Worm (Caenorhabditis elegans): ENCODE measurements around the gene rps-21.

rps-21 gene

ce11 chrIII:7155631-7156030 is 33.8 kb downstream of the rps-21 start (continued):
- peak; percentile 84 for TF ChIP-seq mab-5 (tag; optimal IDR thresholded peaks at IDR 0.05)
- peak; percentile 98 for TF ChIP-seq sma-9 (GFP tag; optimal IDR thresholded peaks at IDR 0.05)
- peak; percentile 38 for TF ChIP-seq sma-9 (tag; optimal IDR thresholded peaks at IDR 0.05)
- TF ChIP-seq nhr-23 (tag; optimal IDR thresholded peaks at IDR 0.05), result no peak
- no peak for TF ChIP-seq alr-1 (tag; optimal IDR thresholded peaks at IDR 0.05)
- TF ChIP-seq elt-1 (tag; optimal IDR thresholded peaks at IDR 0.05), result no peak
- TF ChIP-seq unc-39 (tag; optimal IDR thresholded peaks at IDR 0.05), result no peak
- no peak for TF ChIP-seq nhr-12 (tag; optimal IDR thresholded peaks at IDR 0.05)
- TF ChIP-seq peb-1 (tag; optimal IDR thresholded peaks at IDR 0.05), result no peak
- peak; percentile 76 for TF ChIP-seq ceh-16 (tag; optimal IDR thresholded peaks at IDR 0.05)
- TF ChIP-seq F13H6.1 (tag; optimal IDR thresholded peaks at IDR 0.05), result peak; percentile 96
- TF ChIP-seq C34F6.9 (tag; optimal IDR thresholded peaks at IDR 0.05), result peak; percentile 97
- TF ChIP-seq ztf-11 (tag; optimal IDR thresholded peaks at IDR 0.05), result peak; percentile 69
- no peak for TF ChIP-seq ceh-82 (tag; optimal IDR thresholded peaks at IDR 0.05)
- TF ChIP-seq nhr-77 (tag; optimal IDR thresholded peaks at IDR 0.05), result no peak
- TF ChIP-seq mdl-1 (tag; optimal IDR thresholded peaks at IDR 0.05), result peak; percentile 98 to 99
- no peak for TF ChIP-seq dmd-4 (tag; optimal IDR thresholded peaks at IDR 0.05)
- TF ChIP-seq gmeb-1 (tag; optimal IDR thresholded peaks at IDR 0.05), result peak; percentile 77
- no peak for TF ChIP-seq aly-2 (tag; optimal IDR thresholded peaks at IDR 0.05)
- TF ChIP-seq crh-2 (tag; optimal IDR thresholded peaks at IDR 0.05), result peak; percentile 95
- peak; percentile 87 for TF ChIP-seq Y55F3AM.14 (GFP tag; optimal IDR thresholded peaks at IDR 0.05)
- peak; percentile 93 for TF ChIP-seq zag-1 (tag; optimal IDR thresholded peaks at IDR 0.05)
- peak; percentile 93 for TF ChIP-seq nhr-21 (tag; optimal IDR thresholded peaks at IDR 0.05)
- no peak for TF ChIP-seq R02D3.7 (tag; optimal IDR thresholded peaks at IDR 0.05)

ce11 chrIII:7154526-7154925 is 34.9 kb downstream of the rps-21 start:
- TF ChIP-seq alr-1 (tag; optimal IDR thresholded peaks at IDR 0.05) (no peak), skn-1 (tag; optimal IDR thresholded peaks at IDR 0.05) (peak; percentile 13), unc-55 (GFP tag; optimal IDR thresholded peaks at IDR 0.05) (peak; percentile 28), sma-9 (GFP tag; optimal IDR thresholded peaks at IDR 0.05) (peak; percentile 40), sma-9 (tag; optimal IDR thresholded peaks at IDR 0.05) (no peak), crh-2 (tag; optimal IDR thresholded peaks at IDR 0.05) (peak; percentile 50), blmp-1 (tag; optimal IDR thresholded peaks at IDR 0.05; ENCODE audit: insufficient read depth) (no peak), snpc-4 (tag; optimal IDR thresholded peaks at IDR 0.05) (no peak), peb-1 (tag; optimal IDR thresholded peaks at IDR 0.05) (no peak), ZK546.5 (tag; optimal IDR thresholded peaks at IDR 0.05) (no peak)

ce11 chrIII:7153747-7154238 is 35.6 kb downstream of the rps-21 start, which contains the start of gene ogt-1:
Gene ogt-1 (minus strand): TSS chrIII:7153797.
- TF ChIP-seq F13H6.1 (tag; optimal IDR thresholded peaks at IDR 0.05), result peak; percentile 92
- no peak for TF ChIP-seq nhr-237 (tag; optimal IDR thresholded peaks at IDR 0.05)
- TF ChIP-seq lin-39 (tag; optimal IDR thresholded peaks at IDR 0.05), result no peak
- TF ChIP-seq egl-27 (tag; optimal IDR thresholded peaks at IDR 0.05), result peak; percentile 98
- TF ChIP-seq sem-4 (tag; optimal IDR thresholded peaks at IDR 0.05), result peak; percentile 88
- no peak for TF ChIP-seq alr-1 (tag; optimal IDR thresholded peaks at IDR 0.05)
- no peak for TF ChIP-seq ztf-1 (GFP tag; conservative IDR thresholded peaks at IDR 0.05)
- TF ChIP-seq nhr-23 (tag; optimal IDR thresholded peaks at IDR 0.05), result no peak
- TF ChIP-seq skn-1 (tag; optimal IDR thresholded peaks at IDR 0.05), result no peak
- TF ChIP-seq nhr-25 (tag; optimal IDR thresholded peaks at IDR 0.05), result peak; percentile 94
- TF ChIP-seq unc-39 (tag; optimal IDR thresholded peaks at IDR 0.05), result no peak
- no peak for TF ChIP-seq lin-11 (tag; optimal IDR thresholded peaks at IDR 0.05)
- TF ChIP-seq lsy-2 (tag; optimal IDR thresholded peaks at IDR 0.05), result peak; percentile 56 to 93
- TF ChIP-seq nhr-11 (tag; optimal IDR thresholded peaks at IDR 0.05), result no peak
- peak; percentile 86 for TF ChIP-seq sma-3 (GFP tag; optimal IDR thresholded peaks at IDR 0.05)
- TF ChIP-seq nhr-10 (tag; optimal IDR thresholded peaks at IDR 0.05), result no peak
- peak; percentile 58 for TF ChIP-seq zag-1 (tag; optimal IDR thresholded peaks at IDR 0.05)
- no peak for TF ChIP-seq peb-1 (tag; optimal IDR thresholded peaks at IDR 0.05)
- TF ChIP-seq nhr-21 (tag; optimal IDR thresholded peaks at IDR 0.05), result peak; percentile 72
- no peak for TF ChIP-seq elt-3 (tag; optimal IDR thresholded peaks at IDR 0.05)
- TF ChIP-seq C34F6.9 (tag; optimal IDR thresholded peaks at IDR 0.05), result peak; percentile 94
- TF ChIP-seq ztf-11 (tag; optimal IDR thresholded peaks at IDR 0.05), result no peak
- no peak for TF ChIP-seq unc-62 (GFP tag; optimal IDR thresholded peaks at IDR 0.05)
- peak; percentile 98 for TF ChIP-seq sma-9 (GFP tag; optimal IDR thresholded peaks at IDR 0.05)
- no peak for TF ChIP-seq sma-9 (tag; optimal IDR thresholded peaks at IDR 0.05)
- no peak for TF ChIP-seq dmd-4 (tag; optimal IDR thresholded peaks at IDR 0.05)
- TF ChIP-seq ztf-4 (tag; optimal IDR thresholded peaks at IDR 0.05), result peak; percentile 93
- no peak for TF ChIP-seq ceh-82 (tag; optimal IDR thresholded peaks at IDR 0.05)
- peak; percentile 71 to 85 for TF ChIP-seq mdl-1 (tag; optimal IDR thresholded peaks at IDR 0.05)
- TF ChIP-seq nhr-77 (tag; optimal IDR thresholded peaks at IDR 0.05), result no peak
- TF ChIP-seq aly-2 (tag; optimal IDR thresholded peaks at IDR 0.05), result no peak
- peak; percentile 48 for TF ChIP-seq ZK546.5 (tag; optimal IDR thresholded peaks at IDR 0.05)
- peak; percentile 96 for TF ChIP-seq unc-55 (GFP tag; optimal IDR thresholded peaks at IDR 0.05)
- TF ChIP-seq elt-1 (tag; optimal IDR thresholded peaks at IDR 0.05), result no peak
- TF ChIP-seq ama-1 (optimal IDR thresholded peaks at IDR 0.05), result peak; percentile 84
- TF ChIP-seq nhr-12 (tag; optimal IDR thresholded peaks at IDR 0.05), result no peak
- TF ChIP-seq lin-13 (GFP tag; optimal IDR thresholded peaks at IDR 0.05), result peak; percentile 82
- TF ChIP-seq blmp-1 (tag; optimal IDR thresholded peaks at IDR 0.05; ENCODE audit: insufficient read depth), result peak; percentile 66
- no peak for TF ChIP-seq R02D3.7 (tag; optimal IDR thresholded peaks at IDR 0.05)
- peak; percentile 95 for TF ChIP-seq crh-2 (tag; optimal IDR thresholded peaks at IDR 0.05)
- TF ChIP-seq mab-5 (tag; optimal IDR thresholded peaks at IDR 0.05), result peak; percentile 64
- no peak for TF ChIP-seq mbf-1 (tag; optimal IDR thresholded peaks at IDR 0.05)
- TF ChIP-seq ceh-16 (tag; optimal IDR thresholded peaks at IDR 0.05), result peak; percentile 67

Measured in whole organism, L2 larva.